Worm (Caenorhabditis elegans) whole organism, L2 larva: ENCODE data around the gene M7.8.

Experiments used
- C34F6.9 ChIP-seq: fragments of 150-350 bp; optimal IDR thresholded peaks from 2 replicates; lab custom pipeline; 2014; ENCODE audit warnings: missing biosample characterization, missing genetic modification characterization
- R02D3.7 ChIP-seq: fragments of 150-350 bp; optimal IDR thresholded peaks from 2 replicates; lab custom pipeline; 2014; ENCODE audit warnings: missing biosample characterization, missing genetic modification characterization
- Y55F3AM.14 ChIP-seq: fragments of 200-800 bp; sonication (Bioruptor generic); optimal IDR thresholded peaks from 2 replicates; lab custom pipeline; 2018; ENCODE audit warnings: mild to moderate bottlenecking, missing genetic modification characterization, missing compliant biosample characterization
- ZK546.5 ChIP-seq: sonication (generic microtip); optimal IDR thresholded peaks from 2 replicates; lab custom pipeline; 2017; ENCODE audit warnings: missing biosample characterization, missing genetic modification characterization
- alr-1 ChIP-seq: fragments of 150-350 bp; optimal IDR thresholded peaks from 2 replicates; lab custom pipeline; 2014; ENCODE audit warnings: missing biosample characterization, missing genetic modification characterization
- egl-27 ChIP-seq: sonication (generic microtip); optimal IDR thresholded peaks from 3 replicates; lab custom pipeline; 2017; ENCODE audit warnings: missing biosample characterization, missing genetic modification reagents, missing genetic modification characterization
- gmeb-1 ChIP-seq: fragments of 150-350 bp; optimal IDR thresholded peaks from 2 replicates; lab custom pipeline; 2014; ENCODE audit warnings: missing biosample characterization, missing genetic modification characterization
- lin-13 ChIP-seq: fragments of 150-350 bp; optimal IDR thresholded peaks from 2 replicates; lab custom pipeline; 2014; ENCODE audit warnings: missing biosample characterization, missing genetic modification reagents, missing genetic modification characterization
- nhr-21 ChIP-seq: fragments of 150-350 bp; optimal IDR thresholded peaks from 2 replicates; lab custom pipeline; 2014; ENCODE audit warnings: missing biosample characterization, missing genetic modification characterization
- nhr-23 ChIP-seq: fragments of 150-350 bp; optimal IDR thresholded peaks from 2 replicates; lab custom pipeline; 2014; ENCODE audit warnings: missing biosample characterization, missing genetic modification reagents, missing genetic modification characterization
- sem-4 ChIP-seq: fragments of 150-350 bp; optimal IDR thresholded peaks from 2 replicates; lab custom pipeline; 2014; ENCODE audit warnings: missing biosample characterization, missing genetic modification reagents, missing genetic modification characterization
- sma-3 ChIP-seq: sonication (generic microtip); optimal IDR thresholded peaks from 2 replicates; lab custom pipeline; 2016; ENCODE audit warnings: missing genetic modification reagents, missing genetic modification characterization, missing compliant biosample characterization
- unc-62 ChIP-seq: fragments of 150-350 bp; optimal IDR thresholded peaks from 2 replicates; lab custom pipeline; 2014; ENCODE audit warnings: missing biosample characterization, missing genetic modification reagents, missing genetic modification characterization
- ztf-4 ChIP-seq: fragments of 150-350 bp; optimal IDR thresholded peaks from 2 replicates; lab custom pipeline; 2014; ENCODE audit warnings: missing biosample characterization, missing genetic modification characterization

- no peak for TF ChIP-seq alr-1 (tag; lab: Kevin White, UChicago)
- TF ChIP-seq gmeb-1, result peak; percentile 92
- peak; percentile 29 for TF ChIP-seq lin-13 (GFP tag; lab: Kevin White, UChicago)
- TF ChIP-seq sem-4 (tag; lab: Kevin White, UChicago), result no peak
- no peak for TF ChIP-seq sma-3 (GFP tag; lab: Kevin White, UChicago)
- TF ChIP-seq egl-27 (tag; lab: Kevin White, UChicago), result no peak
- no peak for TF ChIP-seq R02D3.7 (tag; lab: Kevin White, UChicago)
- TF ChIP-seq nhr-23 (tag; lab: Kevin White, UChicago), result no peak
- no peak for TF ChIP-seq ztf-4 (tag; lab: Kevin White, UChicago)
- no peak for TF ChIP-seq ZK546.5 (tag; lab: Kevin White, UChicago)
- no peak for TF ChIP-seq nhr-21
- no peak for TF ChIP-seq Y55F3AM.14 (GFP tag; lab: Kevin White, UChicago)
- no peak for TF ChIP-seq unc-62 (GFP tag; lab: Kevin White, UChicago)
- peak; percentile 79 for TF ChIP-seq C34F6.9 (tag; lab: Kevin White, UChicago)
These were observed 47.7 kb upstream of the M7.8 start, which contains the start of gene skih-2 for ce11 chrIV:11142314-11143227.
